Worm (Caenorhabditis elegans): ENCODE measurements around the gene Y38H6C.21.

The Y38H6C.21 gene

DNA sequence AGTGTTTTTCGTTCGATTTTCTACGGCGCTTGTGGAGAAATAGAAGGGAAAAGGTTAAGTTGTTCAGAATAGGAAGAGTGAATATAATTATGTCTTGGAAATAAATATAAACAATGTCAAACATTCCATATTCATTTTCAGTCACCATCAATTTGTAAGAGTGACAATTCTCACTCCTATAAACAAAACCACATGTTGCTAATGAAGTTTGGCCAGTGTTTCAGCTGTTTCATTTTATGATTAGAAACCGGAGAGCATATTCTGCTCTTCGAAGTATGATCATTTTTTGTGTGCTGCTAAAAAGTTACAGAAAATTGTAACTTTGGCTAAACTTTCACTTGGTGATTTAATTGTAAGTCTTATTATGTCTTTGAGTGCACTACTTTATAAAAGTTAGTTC, at the start of gene Y38H6C.21:
Gene Y38H6C.21 (minus strand): TSS at position 148 of the 400 bp plus-strand sequence.
- no peak for TF ChIP-seq ceh-28 (tag; optimal IDR thresholded peaks at IDR 0.05)
- TF ChIP-seq daf-12 (tag; optimal IDR thresholded peaks at IDR 0.05): no peak
- TF ChIP-seq pqm-1 (tag; optimal IDR thresholded peaks at IDR 0.05): no peak
- TF ChIP-seq sea-2 (GFP tag; optimal IDR thresholded peaks at IDR 0.05): no peak
- TF ChIP-seq nhr-67 (tag; optimal IDR thresholded peaks at IDR 0.05): no peak
- TF ChIP-seq nhr-43 (tag; optimal IDR thresholded peaks at IDR 0.05; ENCODE audit: poor library complexity, severe bottlenecking): no peak
- TF ChIP-seq nhr-237 (tag; optimal IDR thresholded peaks at IDR 0.05): no peak
- no peak for TF ChIP-seq nhr-23 (tag; optimal IDR thresholded peaks at IDR 0.05)
- TF ChIP-seq fos-1 (tag; optimal IDR thresholded peaks at IDR 0.05): no peak
- TF ChIP-seq nhr-12 (tag; optimal IDR thresholded peaks at IDR 0.05): no peak
- TF ChIP-seq snpc-4 (tag; optimal IDR thresholded peaks at IDR 0.05): no peak

DNA sequence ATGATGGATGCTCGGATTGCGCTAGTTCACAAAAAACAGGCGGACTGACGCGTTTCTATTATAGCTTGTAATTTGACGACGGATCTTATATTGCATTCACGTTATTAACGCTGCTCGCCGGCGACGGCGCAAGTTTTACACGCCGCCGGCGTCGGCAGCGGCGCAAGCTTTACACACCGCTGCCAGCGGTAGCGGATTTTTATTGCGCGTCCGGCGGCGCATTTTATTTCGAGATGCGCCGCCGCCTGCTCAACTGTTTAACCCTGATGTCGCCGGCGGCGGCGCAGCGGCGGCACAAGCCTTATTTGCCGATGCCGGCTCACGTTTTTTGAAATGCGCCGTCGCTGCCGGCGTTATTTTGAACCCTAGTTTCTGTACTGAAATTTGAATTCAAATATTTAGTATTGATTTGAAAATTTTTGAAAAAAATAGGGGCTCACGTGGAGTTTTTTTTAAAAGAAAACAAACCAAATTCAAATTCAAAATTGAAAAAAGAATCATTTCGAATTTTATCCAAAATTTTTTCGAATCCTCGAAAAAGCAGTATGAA, 49.6 kb upstream of the Y38H6C.21 start, which contains the start of gene ttr-57:
Gene ttr-57 (plus strand): TSS at position 500 of the 550 bp plus-strand sequence.
- no peak for TF ChIP-seq pha-4 (tag; optimal IDR thresholded peaks at IDR 0.05)
- TF ChIP-seq lin-15B (tag; optimal IDR thresholded peaks at IDR 0.05): no peak
- no peak for TF ChIP-seq elt-3 (tag; optimal IDR thresholded peaks at IDR 0.05)
- no peak for TF ChIP-seq nhr-77 (tag; optimal IDR thresholded peaks at IDR 0.05)
- no peak for TF ChIP-seq nhr-23 (tag; optimal IDR thresholded peaks at IDR 0.05)
- TF ChIP-seq fkh-2 (tag; optimal IDR thresholded peaks at IDR 0.05): no peak

DNA sequence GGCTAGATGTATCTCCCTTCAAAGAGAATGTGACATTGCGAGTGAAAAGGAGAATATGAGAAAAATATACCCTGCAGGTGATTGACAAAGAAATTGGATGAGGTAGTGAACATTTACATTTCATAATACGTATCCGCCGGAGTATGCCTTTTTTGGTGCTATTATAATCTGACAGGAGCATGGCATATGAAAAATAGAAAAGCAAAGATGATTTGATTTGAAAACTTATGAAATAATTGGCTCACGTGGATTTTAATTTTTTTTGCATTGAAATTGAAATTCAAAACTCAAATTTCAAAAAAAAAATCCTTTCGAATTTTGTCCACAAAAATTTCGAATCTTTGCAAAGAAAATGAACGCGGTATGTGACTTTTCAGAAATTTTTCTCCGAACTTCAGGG, 47.9 kb upstream of the Y38H6C.21 start, which contains the start of gene ttr-11:
Gene ttr-11 (plus strand): TSS at position 301 of the 400 bp plus-strand sequence.
- TF ChIP-seq eor-1 (tag; optimal IDR thresholded peaks at IDR 0.05): no peak
- TF ChIP-seq sea-2 (GFP tag; optimal IDR thresholded peaks at IDR 0.05): no peak
- no peak for TF ChIP-seq egl-27 (tag; optimal IDR thresholded peaks at IDR 0.05)
- no peak for TF ChIP-seq nhr-43 (tag; optimal IDR thresholded peaks at IDR 0.05; ENCODE audit: poor library complexity, severe bottlenecking)
- TF ChIP-seq lsy-12 (tag; optimal IDR thresholded peaks at IDR 0.05): no peak
- no peak for TF ChIP-seq mml-1 (tag; optimal IDR thresholded peaks at IDR 0.05)
- TF ChIP-seq pqm-1 (tag; optimal IDR thresholded peaks at IDR 0.05): no peak

- TF ChIP-seq lin-39 (tag; optimal IDR thresholded peaks at IDR 0.05) (no peak), egl-5 (tag; optimal IDR thresholded peaks at IDR 0.05) (no peak), egl-27 (tag; optimal IDR thresholded peaks at IDR 0.05) (no peak), tbx-2 (tag; optimal IDR thresholded peaks at IDR 0.05) (no peak)
These were observed 45.6 kb upstream of the Y38H6C.21 start for ce11 chrV:20600704-20601103.

- TF ChIP-seq fos-1 (tag; optimal IDR thresholded peaks at IDR 0.05) (no peak), fkh-10 (GFP tag; optimal IDR thresholded peaks at IDR 0.05) (no peak), lin-15B (tag; optimal IDR thresholded peaks at IDR 0.05) (no peak), nhr-23 (tag; optimal IDR thresholded peaks at IDR 0.05) (no peak), ceh-82 (tag; optimal IDR thresholded peaks at IDR 0.05) (no peak), nhr-237 (tag; optimal IDR thresholded peaks at IDR 0.05) (no peak), ztf-4 (tag; optimal IDR thresholded peaks at IDR 0.05) (no peak), nfya-1 (tag; optimal IDR thresholded peaks at IDR 0.05; ENCODE audit: insufficient read depth) (no peak), elt-2 (tag; optimal IDR thresholded peaks at IDR 0.05) (no peak), nhr-43 (tag; optimal IDR thresholded peaks at IDR 0.05; ENCODE audit: poor library complexity, severe bottlenecking) (no peak), mdl-1 (tag; optimal IDR thresholded peaks at IDR 0.05) (no peak), daf-12 (tag; optimal IDR thresholded peaks at IDR 0.05) (no peak), hmg-11 (tag; optimal IDR thresholded peaks at IDR 0.05) (no peak), pqm-1 (tag; optimal IDR thresholded peaks at IDR 0.05) (no peak), skn-1 (tag; optimal IDR thresholded peaks at IDR 0.05) (no peak), aly-2 (tag; optimal IDR thresholded peaks at IDR 0.05) (no peak), ama-1 (optimal IDR thresholded peaks at IDR 0.05) (no peak), nhr-25 (tag; optimal IDR thresholded peaks at IDR 0.05) (no peak), egl-27 (tag; optimal IDR thresholded peaks at IDR 0.05) (no peak), fkh-2 (tag; optimal IDR thresholded peaks at IDR 0.05) (no peak)
These were observed 44.7 kb upstream of the Y38H6C.21 start, which contains the start of gene col-163 for ce11 chrV:20599795-20600194. Gene col-163 (plus strand): TSS chrV:20600095.
